Worm (Caenorhabditis elegans) whole organism, L1 larva: ENCODE measurements around the gene F46G10.4.

Experiments
- C04F5.9 ChIP-seq: sonication (generic microtip); optimal IDR thresholded peaks from 2 replicates; lab custom pipeline; 2016; ENCODE audit warnings: missing genetic modification characterization, missing compliant biosample characterization
- C16A3.4 ChIP-seq: fragments of 150-350 bp; optimal IDR thresholded peaks from 2 replicates; lab custom pipeline; 2014; ENCODE audit warnings: missing biosample characterization, missing genetic modification characterization
- F16B12.6 ChIP-seq: fragments of 150-350 bp; optimal IDR thresholded peaks from 2 replicates; lab custom pipeline; 2014; ENCODE audit warnings: missing biosample characterization, missing genetic modification characterization
- aha-1 ChIP-seq: fragments of 150-350 bp; optimal IDR thresholded peaks from 2 replicates; lab custom pipeline; 2014; ENCODE audit warnings: missing biosample characterization, missing genetic modification characterization
- alr-1 ChIP-seq: fragments of 200-800 bp; sonication (Bioruptor generic); optimal IDR thresholded peaks from 2 replicates; lab custom pipeline; 2018; ENCODE audit warnings: borderline replicate concordance, mild to moderate bottlenecking, missing genetic modification characterization, missing compliant biosample characterization
- blmp-1 ChIP-seq: fragments of 150-350 bp; optimal IDR thresholded peaks from 2 replicates; lab custom pipeline; 2014; ENCODE audit warnings: missing biosample characterization, missing genetic modification characterization
- ceh-63 ChIP-seq: fragments of 200-800 bp; sonication (Bioruptor generic); optimal IDR thresholded peaks from 2 replicates; lab custom pipeline; 2018; ENCODE audit warnings: mild to moderate bottlenecking, missing genetic modification characterization, missing compliant biosample characterization
- ceh-82 ChIP-seq, 3 experiments: fragments of 150-350 bp in 1 of 3; sonication (generic microtip) in 2 of 3; optimal IDR thresholded peaks; 2 replicates each; lab custom pipeline; 2014 to 2017; ENCODE audit warnings: missing biosample characterization in 3 of 3, missing genetic modification characterization in 3 of 3
- ceh-88 ChIP-seq: fragments of 200-800 bp; sonication (Bioruptor generic); IDR thresholded peaks from 2 replicates; pipeline ENCODE4 v1.3.6; 2022; ENCODE audit warnings: missing genetic modification characterization, missing compliant biosample characterization
- ceh-90 ChIP-seq: sonication (generic microtip); optimal IDR thresholded peaks from 2 replicates; lab custom pipeline; 2016; ENCODE audit warnings: missing genetic modification characterization, missing compliant biosample characterization
- ces-1 ChIP-seq: fragments of 150-350 bp; optimal IDR thresholded peaks from 2 replicates; lab custom pipeline; 2014; ENCODE audit warnings: missing biosample characterization, missing genetic modification reagents, missing genetic modification characterization
- dsc-1 ChIP-seq: sonication (generic microtip); optimal IDR thresholded peaks from 2 replicates; lab custom pipeline; 2016; ENCODE audit warnings: mild to moderate bottlenecking, missing genetic modification characterization, missing compliant biosample characterization
- efl-1 ChIP-seq, 4 experiments: fragments of 150-350 bp; optimal IDR thresholded peaks in 3 of 4; peaks in 1 of 4; 1 replicate in 1 of 4; 2 replicates in 3 of 4; lab custom pipeline; 2014; ENCODE audit warnings: missing biosample characterization in 2 of 4, missing genetic modification characterization in 2 of 4, missing genetic modification reagents in 2 of 4
- egl-27 ChIP-seq, 2 experiments: fragments of 150-350 bp in 1 of 2; sonication (generic microtip); optimal IDR thresholded peaks; 3 replicates each; lab custom pipeline; 2017 to 2018; ENCODE audit warnings: missing biosample characterization in 2 of 2, missing genetic modification characterization in 2 of 2, missing genetic modification reagents in 2 of 2
- elt-3 ChIP-seq, 6 experiments: fragments of 150-350 bp in 1 of 6; sonication (generic microtip); optimal IDR thresholded peaks; 2 replicates each; lab custom pipeline; 2017 to 2018; ENCODE audit warnings: missing biosample characterization in 6 of 6, missing genetic modification characterization in 6 of 6, inconsistent platforms in 1 of 6
- ets-5 ChIP-seq: fragments of 200-800 bp; sonication (Bioruptor generic); IDR thresholded peaks from 2 replicates; pipeline ENCODE4 v1.3.6; 2022; ENCODE audit warnings: missing genetic modification characterization, missing compliant biosample characterization
- fkh-4 ChIP-seq: sonication (generic microtip); optimal IDR thresholded peaks from 2 replicates; lab custom pipeline; 2016; ENCODE audit warnings: missing compliant biosample characterization, missing genetic modification characterization, borderline replicate concordance
- fkh-8 ChIP-seq: sonication (generic microtip); optimal IDR thresholded peaks from 2 replicates; lab custom pipeline; 2016; ENCODE audit warnings: mild to moderate bottlenecking, missing genetic modification characterization, missing compliant biosample characterization
- grh-1 ChIP-seq: fragments of 200-800 bp; sonication (Bioruptor generic); IDR thresholded peaks from 2 replicates; pipeline ENCODE4 v1.3.6; 2022; ENCODE audit warnings: missing genetic modification reagents, missing genetic modification characterization, missing compliant biosample characterization
- hlh-17 ChIP-seq: fragments of 200-800 bp; sonication (Bioruptor generic); optimal IDR thresholded peaks from 2 replicates; lab custom pipeline; 2018; ENCODE audit warnings: missing genetic modification characterization, mild to moderate bottlenecking, missing compliant biosample characterization, moderate library complexity, borderline replicate concordance
- hpl-2 ChIP-seq: fragments of 150-350 bp; optimal IDR thresholded peaks from 2 replicates; lab custom pipeline; 2014; ENCODE audit warnings: missing biosample characterization, missing genetic modification reagents, missing genetic modification characterization
- irx-1 ChIP-seq: sonication (generic microtip); optimal IDR thresholded peaks from 2 replicates; lab custom pipeline; 2016; ENCODE audit warnings: missing genetic modification characterization, missing compliant biosample characterization
- jun-1 ChIP-seq: fragments of 150-350 bp; optimal IDR thresholded peaks from 2 replicates; lab custom pipeline; 2014; ENCODE audit warnings: missing biosample characterization, missing genetic modification reagents, missing genetic modification characterization
- lin-13 ChIP-seq: fragments of 150-350 bp; optimal IDR thresholded peaks from 2 replicates; lab custom pipeline; 2014; ENCODE audit warnings: missing biosample characterization, missing genetic modification reagents, missing genetic modification characterization
- lin-14 ChIP-seq: fragments of 200-800 bp; sonication (Bioruptor generic); optimal IDR thresholded peaks from 2 replicates; lab custom pipeline; 2018; ENCODE audit warnings: mild to moderate bottlenecking, missing genetic modification characterization, moderate library complexity, missing compliant biosample characterization
- lin-35 ChIP-seq, 2 experiments: fragments of 150-350 bp; optimal IDR thresholded peaks; 2 replicates each; lab custom pipeline; 2014; ENCODE audit warnings: missing biosample characterization in 2 of 2, missing genetic modification characterization in 2 of 2, missing genetic modification reagents in 2 of 2
- lir-3 ChIP-seq: sonication (generic microtip); optimal IDR thresholded peaks from 2 replicates; lab custom pipeline; 2016; ENCODE audit warnings: mild to moderate bottlenecking, missing genetic modification characterization, moderate library complexity, missing compliant biosample characterization; ENCODE audit not compliant: poor library complexity
- mdl-1 ChIP-seq, 2 experiments: fragments of 150-350 bp; optimal IDR thresholded peaks; 2 replicates each; lab custom pipeline; 2014 to 2017; ENCODE audit warnings: missing biosample characterization in 2 of 2, missing genetic modification characterization in 2 of 2, inconsistent platforms in 1 of 2
- nhr-11 ChIP-seq: fragments of 150-350 bp; optimal IDR thresholded peaks from 2 replicates; lab custom pipeline; 2014; ENCODE audit warnings: missing biosample characterization, missing genetic modification characterization
- nhr-19 ChIP-seq: fragments of 200-800 bp; sonication (Bioruptor generic); conservative IDR thresholded peaks from 2 replicates; pipeline ENCODE4 v1.3.6; 2022; ENCODE audit warnings: missing genetic modification characterization, missing compliant biosample characterization
- nhr-20 ChIP-seq: sonication (generic microtip); optimal IDR thresholded peaks from 2 replicates; lab custom pipeline; 2016; ENCODE audit warnings: mild to moderate bottlenecking, missing genetic modification characterization, missing compliant biosample characterization
- nhr-71 ChIP-seq: sonication (generic microtip); optimal IDR thresholded peaks from 2 replicates; lab custom pipeline; 2016; ENCODE audit warnings: mild to moderate bottlenecking, missing genetic modification characterization, moderate library complexity, missing compliant biosample characterization
- nhr-77 ChIP-seq: fragments of 150-350 bp; optimal IDR thresholded peaks from 2 replicates; lab custom pipeline; 2014; ENCODE audit warnings: missing biosample characterization, missing genetic modification characterization
- nhr-85 ChIP-seq: sonication (generic microtip); peaks from one replicate; lab custom pipeline; 2016; ENCODE audit warnings: missing genetic modification characterization, inconsistent platforms, missing compliant biosample characterization
- pqm-1 ChIP-seq: sonication (generic microtip); optimal IDR thresholded peaks from 3 replicates; lab custom pipeline; 2017; ENCODE audit warnings: missing biosample characterization, missing genetic modification characterization
- rnt-1 ChIP-seq: sonication (generic microtip); optimal IDR thresholded peaks from 2 replicates; lab custom pipeline; 2016; ENCODE audit warnings: mild to moderate bottlenecking, missing genetic modification characterization, moderate library complexity, missing compliant biosample characterization
- skn-1 ChIP-seq: fragments of 150-350 bp; optimal IDR thresholded peaks from 2 replicates; lab custom pipeline; 2014; ENCODE audit warnings: missing biosample characterization, missing genetic modification characterization
- snu-23 ChIP-seq: sonication (generic microtip); optimal IDR thresholded peaks from 2 replicates; lab custom pipeline; 2016; ENCODE audit warnings: missing genetic modification characterization, missing compliant biosample characterization
- sox-4 ChIP-seq: sonication (generic microtip); optimal IDR thresholded peaks from 2 replicates; lab custom pipeline; 2016; ENCODE audit warnings: missing genetic modification characterization, missing compliant biosample characterization
- sup-37 ChIP-seq: fragments of 200-800 bp; sonication (Bioruptor generic); optimal IDR thresholded peaks from 2 replicates; lab custom pipeline; 2018; ENCODE audit warnings: mild to moderate bottlenecking, missing genetic modification characterization, missing compliant biosample characterization
- swsn-7 ChIP-seq: sonication (generic microtip); optimal IDR thresholded peaks from 2 replicates; lab custom pipeline; 2016; ENCODE audit warnings: missing genetic modification characterization, missing compliant biosample characterization
- tbx-2 ChIP-seq: sonication (generic microtip); optimal IDR thresholded peaks from 2 replicates; lab custom pipeline; 2016; ENCODE audit warnings: missing genetic modification characterization, missing compliant biosample characterization
- tlp-1 ChIP-seq: fragments of 150-350 bp; optimal IDR thresholded peaks from 2 replicates; lab custom pipeline; 2014; ENCODE audit warnings: missing biosample characterization, missing genetic modification characterization
- unc-130 ChIP-seq: fragments of 150-350 bp; optimal IDR thresholded peaks from 2 replicates; lab custom pipeline; 2017; ENCODE audit warnings: missing biosample characterization, missing genetic modification characterization, inconsistent platforms
- unc-30 ChIP-seq: sonication (generic microtip); optimal IDR thresholded peaks from 2 replicates; lab custom pipeline; 2017; ENCODE audit warnings: missing biosample characterization, missing genetic modification characterization
- unc-62 ChIP-seq: fragments of 150-350 bp; optimal IDR thresholded peaks from 2 replicates; lab custom pipeline; 2014; ENCODE audit warnings: missing biosample characterization, missing genetic modification reagents, missing genetic modification characterization
- unc-86 ChIP-seq: sonication (generic microtip); optimal IDR thresholded peaks from 2 replicates; lab custom pipeline; 2016; ENCODE audit warnings: missing genetic modification characterization, missing compliant biosample characterization
- unc-98 ChIP-seq: fragments of 200-800 bp; sonication (Bioruptor generic); IDR thresholded peaks from 2 replicates; pipeline ENCODE4 v1.3.6; 2022; ENCODE audit warnings: missing genetic modification characterization, missing compliant biosample characterization
- vab-15 ChIP-seq: sonication (generic microtip); optimal IDR thresholded peaks from 2 replicates; lab custom pipeline; 2017; ENCODE audit warnings: missing genotype, mild to moderate bottlenecking, missing genetic modification characterization, missing compliant biosample characterization
- xbp-1 ChIP-seq: sonication (generic microtip); optimal IDR thresholded peaks from 2 replicates; lab custom pipeline; 2016; ENCODE audit warnings: missing genetic modification characterization, missing compliant biosample characterization
- zag-1 ChIP-seq: fragments of 150-350 bp; optimal IDR thresholded peaks from 2 replicates; lab custom pipeline; 2014; ENCODE audit warnings: missing biosample characterization, missing genetic modification characterization
- ztf-11 ChIP-seq, 2 experiments: sonication (generic microtip); optimal IDR thresholded peaks; 2 replicates each; lab custom pipeline; 2016 to 2017; ENCODE audit warnings: missing genetic modification characterization in 2 of 2, missing biosample characterization in 1 of 2, missing compliant biosample characterization in 1 of 2

Gene F46G10.4

ce11 chrX:13358573-13358972 is 24.7 kb downstream of the F46G10.4 start (continued):
- TF ChIP-seq alr-1, result no peak
- TF ChIP-seq F16B12.6, result no peak
- peak; percentile 74 for TF ChIP-seq sox-4 (tag; lab: Kevin White, UChicago)
- TF ChIP-seq lir-3 (tag; lab: Kevin White, UChicago), result peak; percentile 53
- peak; percentile 68 for TF ChIP-seq rnt-1 (tag; lab: Kevin White, UChicago)
- TF ChIP-seq ceh-82 (tag; optimal IDR thresholded peaks at IDR 0.05; lab: Kevin White, UChicago), result peak; percentile 1 to 53 (median 49)
- peak; percentile 53 for TF ChIP-seq C04F5.9
- peak; percentile 38 to 44 for TF ChIP-seq efl-1 (optimal IDR thresholded peaks at IDR 0.05; lab: Kevin White, UChicago)
- peak in 1 of 2 experiments; percentile 91 for TF ChIP-seq efl-1 (GFP tag; optimal IDR thresholded peaks at IDR 0.05 in 1 of 2; lab: Kevin White, UChicago)
- TF ChIP-seq nhr-77, result peak; percentile 83
- TF ChIP-seq irx-1, result peak; percentile 75
- peak; percentile 35 for TF ChIP-seq dsc-1
- TF ChIP-seq zag-1 (tag; lab: Kevin White, UChicago), result no peak
- peak in 5 of 6 experiments; percentile 53 to 91 (median 66) for TF ChIP-seq elt-3 (tag; optimal IDR thresholded peaks at IDR 0.05; lab: Kevin White, UChicago)
- peak; percentile 32; the same call in 1 of the 2 replicates for TF ChIP-seq ceh-88
- TF ChIP-seq ces-1 (GFP tag; lab: Kevin White, UChicago), result no peak
- TF ChIP-seq nhr-20 (tag; lab: Kevin White, UChicago), result peak; percentile 98
- TF ChIP-seq blmp-1, result peak; percentile 99
- peak; percentile 77 for TF ChIP-seq skn-1 (tag; lab: Kevin White, UChicago)
- peak; percentile 97 for TF ChIP-seq lin-14
- TF ChIP-seq fkh-4 (tag; lab: Kevin White, UChicago), result no peak
- peak; percentile 85 for TF ChIP-seq unc-130 (tag; lab: Kevin White, UChicago)
- TF ChIP-seq unc-98 (GFP tag; lab: Robert Waterston, UW), result no peak
- peak; percentile 84 for TF ChIP-seq jun-1 (tag; lab: Kevin White, UChicago)
- TF ChIP-seq nhr-11, result peak; percentile 81
- peak; percentile 28 for TF ChIP-seq unc-86 (tag; lab: Kevin White, UChicago)
- no peak for TF ChIP-seq vab-15 (tag; lab: Kevin White, UChicago)
- no peak for TF ChIP-seq pqm-1 (tag; lab: Kevin White, UChicago)
- TF ChIP-seq unc-62 (GFP tag; lab: Kevin White, UChicago), result no peak
- TF ChIP-seq hpl-2, result no peak
- peak; percentile 71 for TF ChIP-seq swsn-7 (tag; lab: Kevin White, UChicago)
- peak; percentile 35 to 85 for TF ChIP-seq lin-35 (GFP tag; optimal IDR thresholded peaks at IDR 0.05; lab: Kevin White, UChicago)
- TF ChIP-seq nhr-71 (tag; lab: Kevin White, UChicago), result peak; percentile 97
- no peak for TF ChIP-seq tlp-1 (tag; lab: Kevin White, UChicago)
- peak; percentile 98 for TF ChIP-seq nhr-85
- peak; percentile 72 to 98 for TF ChIP-seq mdl-1 (tag; optimal IDR thresholded peaks at IDR 0.05; lab: Kevin White, UChicago)
- TF ChIP-seq lin-13 (GFP tag; lab: Kevin White, UChicago), result peak; percentile 63
- TF ChIP-seq ztf-11 (tag; optimal IDR thresholded peaks at IDR 0.05; lab: Kevin White, UChicago), result no peak
- no peak for TF ChIP-seq hlh-17 (GFP tag; lab: Kevin White, UChicago)
- TF ChIP-seq snu-23, result peak; percentile 93
- no peak for TF ChIP-seq ceh-90 (tag; lab: Kevin White, UChicago)
- peak; percentile 76 for TF ChIP-seq grh-1 (GFP tag; lab: Robert Waterston, UW)
- peak; percentile 84 for TF ChIP-seq C16A3.4
- no peak for TF ChIP-seq unc-30 (tag; lab: Kevin White, UChicago)
- TF ChIP-seq, all 84 proteins: peak for 49

DNA sequence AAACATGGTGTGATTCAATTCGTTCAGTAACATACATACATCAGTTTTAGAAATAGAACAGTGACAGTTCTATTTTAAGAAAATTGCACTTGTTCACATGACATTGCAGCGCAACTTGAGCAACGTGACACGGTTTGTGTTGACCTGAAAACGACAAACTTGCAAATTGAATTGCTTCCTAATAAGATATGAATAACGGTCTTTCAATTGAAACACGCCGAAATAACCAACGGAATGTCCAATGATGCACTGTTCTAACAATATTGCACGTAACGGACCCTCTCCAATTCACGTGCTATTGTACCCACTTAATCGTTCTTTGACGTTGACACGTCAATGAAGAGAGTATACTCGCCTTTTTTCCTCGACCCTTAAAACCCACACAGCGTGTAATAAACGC is 26.0 kb downstream of the F46G10.4 start:
- TF ChIP-seq fkh-8 (no peak), lin-14 (peak; percentile 49), ztf-11 (tag; optimal IDR thresholded peaks at IDR 0.05; lab: Kevin White, UChicago) (no peak), aha-1 (tag; lab: Kevin White, UChicago) (no peak), fkh-4 (tag; lab: Kevin White, UChicago) (no peak), unc-30 (tag; lab: Kevin White, UChicago) (no peak), ceh-63 (no peak), nhr-19 (GFP tag; lab: Robert Waterston, UW) (peak; percentile 89), snu-23 (peak; percentile 27), egl-27 (tag; optimal IDR thresholded peaks at IDR 0.05; lab: Kevin White, UChicago) (no peak), xbp-1 (tag; lab: Kevin White, UChicago) (no peak), C04F5.9 (no peak), lin-13 (GFP tag; lab: Kevin White, UChicago) (no peak), tbx-2 (tag; lab: Kevin White, UChicago) (no peak), sup-37 (GFP tag; lab: Kevin White, UChicago) (no peak), ets-5 (no peak), ceh-82 (tag; optimal IDR thresholded peaks at IDR 0.05; lab: Kevin White, UChicago) (no peak), blmp-1 (no peak), lin-35 (GFP tag; optimal IDR thresholded peaks at IDR 0.05; lab: Kevin White, UChicago) (peak in 1 of 2 experiments; percentile 8)
